Worm (Caenorhabditis elegans): Measurements from ENCODE around the gene F17C11.11.

Gene F17C11.11

ce11 chrV:10897172-10897571 is 41.4 kb downstream of the F17C11.11 start (continued):
- TF ChIP-seq elt-1 (tag; optimal IDR thresholded peaks at IDR 0.05; ENCODE audit: borderline replicate concordance, insufficient read depth) = peak; percentile 34
- peak; percentile 97 for TF ChIP-seq lin-13 (tag; optimal IDR thresholded peaks at IDR 0.05)
- no peak for TF ChIP-seq snpc-4 (tag; optimal IDR thresholded peaks at IDR 0.05)
- TF ChIP-seq elt-3 (tag; optimal IDR thresholded peaks at IDR 0.05) = peak; percentile 86
- TF ChIP-seq tbx-8 (GFP tag; optimal IDR thresholded peaks at IDR 0.05) = peak; percentile 50
- peak; percentile 73 for TF ChIP-seq M03D4.4 (tag; optimal IDR thresholded peaks at IDR 0.05)

DNA sequence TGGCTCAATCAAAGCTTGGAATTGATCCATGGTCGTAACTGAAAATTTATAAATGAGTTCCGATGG is 41.7 kb downstream of the F17C11.11 start, which contains the start of gene sec-61.G:
TSS of gene sec-61.G (minus strand) at position 38 of the 66 bp plus-strand sequence.
- TF ChIP-seq snpc-4 (tag; optimal IDR thresholded peaks at IDR 0.05) = no peak
- TF ChIP-seq drap-1 (GFP tag; optimal IDR thresholded peaks at IDR 0.05) = no peak
- TF ChIP-seq ceh-83 (GFP tag; optimal IDR thresholded peaks at IDR 0.05) = no peak
- TF ChIP-seq sem-2 (GFP tag; optimal IDR thresholded peaks at IDR 0.05) = no peak
- no peak for TF ChIP-seq mep-1 (tag; optimal IDR thresholded peaks at IDR 0.05)
- TF ChIP-seq M03D4.4 (tag; optimal IDR thresholded peaks at IDR 0.05) = no peak
- TF ChIP-seq ceh-43 (GFP tag; optimal IDR thresholded peaks at IDR 0.05) = no peak
- TF ChIP-seq ztf-11 (tag; optimal IDR thresholded peaks at IDR 0.05) = no peak

DNA sequence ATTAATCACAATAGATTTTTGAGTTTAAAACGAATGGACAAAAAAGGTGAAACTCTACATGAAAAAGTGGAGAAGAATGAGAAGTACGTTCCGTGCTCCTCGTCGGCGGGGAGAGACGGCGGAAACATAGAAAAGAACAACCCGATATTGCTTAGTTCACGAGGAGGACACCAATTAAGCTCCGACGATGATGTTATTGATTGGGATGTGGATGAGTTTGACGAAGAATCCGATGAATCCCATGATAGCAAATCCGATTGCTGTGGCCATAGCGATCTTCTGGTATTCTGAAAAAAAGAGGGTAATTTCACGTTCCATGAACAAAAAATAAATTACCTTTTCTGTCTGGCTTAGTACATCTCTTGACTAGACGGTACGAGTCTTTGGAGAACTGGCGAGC is 41.9 kb downstream of the F17C11.11 start:
- TF ChIP-seq unc-120 (tag; optimal IDR thresholded peaks at IDR 0.05; ENCODE audit: poor library complexity, severe bottlenecking) (no peak), snpc-4 (tag; optimal IDR thresholded peaks at IDR 0.05) (no peak), ces-1 (GFP tag; optimal IDR thresholded peaks at IDR 0.05) (no peak), ceh-43 (GFP tag; optimal IDR thresholded peaks at IDR 0.05) (no peak)

DNA sequence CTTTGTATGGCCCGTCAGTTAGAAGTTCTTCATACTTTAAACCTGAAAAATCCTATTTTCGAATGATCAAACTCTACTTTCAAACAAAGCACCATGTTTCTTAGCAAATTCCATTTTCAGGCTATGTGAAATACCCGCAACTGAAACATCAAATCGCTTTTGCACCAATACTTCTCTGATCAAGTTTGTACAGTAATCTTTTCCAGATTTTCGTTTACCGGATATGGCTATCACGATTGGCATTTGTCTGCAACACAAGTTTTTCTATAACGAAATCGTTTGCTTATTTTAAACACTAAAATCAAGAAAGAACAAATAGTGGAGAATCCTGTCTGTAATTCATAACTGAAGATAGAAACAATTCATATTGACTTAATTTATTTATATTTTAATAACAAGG is 42.3 kb downstream of the F17C11.11 start, which contains the start of gene F32D8.13:
TSS of gene F32D8.13 (minus strand) at position 249 of the 400 bp plus-strand sequence.
- TF ChIP-seq unc-39 (tag; optimal IDR thresholded peaks at IDR 0.05) (no peak), mab-5 (tag; optimal IDR thresholded peaks at IDR 0.05) (no peak), pha-4 (tag; optimal IDR thresholded peaks at IDR 0.05) (no peak), ztf-11 (tag; optimal IDR thresholded peaks at IDR 0.05) (no peak), drap-1 (GFP tag; optimal IDR thresholded peaks at IDR 0.05) (no peak), bed-3 (GFP tag; optimal IDR thresholded peaks at IDR 0.05) (no peak)

DNA sequence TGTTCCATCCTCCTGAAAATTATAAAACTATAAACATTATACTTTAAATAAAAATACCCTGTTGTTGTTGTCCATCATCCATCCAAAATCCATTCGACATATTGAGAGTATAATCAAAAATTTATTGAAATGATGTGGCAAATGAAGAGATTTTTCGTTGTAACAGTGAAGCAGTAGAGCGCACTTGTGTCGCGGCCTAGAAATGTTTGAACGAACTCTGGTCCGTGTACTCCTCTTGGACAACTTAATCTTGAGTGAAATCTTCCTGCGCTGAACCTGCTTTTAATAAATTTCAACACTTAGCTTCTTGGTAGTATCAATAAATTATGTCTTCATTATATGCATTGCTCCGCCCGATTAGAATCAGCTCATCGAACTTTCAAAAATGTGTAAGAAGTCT is 44.0 kb downstream of the F17C11.11 start, which contains the start of the genes F32D8.14 and F32D8.5:
TSS of gene F32D8.14 (minus strand) at position 188 of the 400 bp plus-strand sequence.
TSS of gene F32D8.5 (plus strand) at position 200 of the 400 bp plus-strand sequence.
- peak; percentile 47 for TF ChIP-seq sptf-1 (tag; optimal IDR thresholded peaks at IDR 0.05)
- TF ChIP-seq mls-2 (tag; optimal IDR thresholded peaks at IDR 0.05) = no peak
- TF ChIP-seq sem-2 (GFP tag; optimal IDR thresholded peaks at IDR 0.05) = no peak
- peak; percentile 65 for TF ChIP-seq ces-1 (GFP tag; optimal IDR thresholded peaks at IDR 0.05)
- no peak for TF ChIP-seq M03D4.4 (tag; optimal IDR thresholded peaks at IDR 0.05)
- TF ChIP-seq mab-5 (tag; optimal IDR thresholded peaks at IDR 0.05) = no peak
- TF ChIP-seq ztf-11 (tag; optimal IDR thresholded peaks at IDR 0.05) = no peak
- TF ChIP-seq blmp-1 (tag; optimal IDR thresholded peaks at IDR 0.05) = no peak
- no peak for TF ChIP-seq ceh-43 (GFP tag; optimal IDR thresholded peaks at IDR 0.05)
- TF ChIP-seq ceh-39 (tag; optimal IDR thresholded peaks at IDR 0.05) = peak; percentile 2
- TF ChIP-seq unc-62 (GFP tag; optimal IDR thresholded peaks at IDR 0.05) = peak; percentile 47
- TF ChIP-seq zip-8 (tag; optimal IDR thresholded peaks at IDR 0.05) = no peak
- no peak for TF ChIP-seq snpc-4 (tag; optimal IDR thresholded peaks at IDR 0.05)
- TF ChIP-seq ceh-83 (GFP tag; optimal IDR thresholded peaks at IDR 0.05) = no peak
- peak; percentile 69 for TF ChIP-seq nhr-237 (tag; optimal IDR thresholded peaks at IDR 0.05)
- peak; percentile 60 for TF ChIP-seq mep-1 (tag; optimal IDR thresholded peaks at IDR 0.05)
- no peak for TF ChIP-seq flh-1 (GFP tag; optimal IDR thresholded peaks at IDR 0.05)
- TF ChIP-seq ham-2 (GFP tag; optimal IDR thresholded peaks at IDR 0.05) = no peak
- no peak for TF ChIP-seq tbx-8 (GFP tag; optimal IDR thresholded peaks at IDR 0.05)
- peak; percentile 53 for TF ChIP-seq lsy-2 (tag; optimal IDR thresholded peaks at IDR 0.05)
- TF ChIP-seq unc-39 (tag; optimal IDR thresholded peaks at IDR 0.05) = no peak
- TF ChIP-seq lin-32 (GFP tag; optimal IDR thresholded peaks at IDR 0.05) = no peak
- TF ChIP-seq drap-1 (GFP tag; optimal IDR thresholded peaks at IDR 0.05) = no peak
- peak; percentile 19 for TF ChIP-seq lin-13 (tag; optimal IDR thresholded peaks at IDR 0.05)
- TF ChIP-seq hlh-1 (tag; optimal IDR thresholded peaks at IDR 0.05) = no peak
- no peak for TF ChIP-seq elt-3 (tag; optimal IDR thresholded peaks at IDR 0.05)
- TF ChIP-seq bed-3 (GFP tag; optimal IDR thresholded peaks at IDR 0.05) = no peak
- TF ChIP-seq nhr-2 (tag; optimal IDR thresholded peaks at IDR 0.05) = no peak
- peak; percentile 76 for TF ChIP-seq pha-4 (tag; optimal IDR thresholded peaks at IDR 0.05)
- no peak for TF ChIP-seq nhr-28 (tag; optimal IDR thresholded peaks at IDR 0.05)
- TF ChIP-seq unc-120 (tag; optimal IDR thresholded peaks at IDR 0.05; ENCODE audit: poor library complexity, severe bottlenecking) = no peak
- TF ChIP-seq cnd-1 (tag; optimal IDR thresholded peaks at IDR 0.05) = peak; percentile 7
- TF ChIP-seq elt-1 (tag; optimal IDR thresholded peaks at IDR 0.05; ENCODE audit: borderline replicate concordance, insufficient read depth) = peak; percentile 37
- no peak for TF ChIP-seq nhr-76 (tag; optimal IDR thresholded peaks at IDR 0.05)
- TF ChIP-seq nhr-12 (tag; optimal IDR thresholded peaks at IDR 0.05) = no peak

Data from whole organism, mixed stage, embryonic.